Fruit fly (Drosophila melanogaster) whole organism, prepupa: Measurements from ENCODE around the gene CG43255.
A peak's percentile ranks its signal among the peaks of the same experiment; 100 is the strongest.

ENCODE experiments used
- Blimp-1 ChIP-seq: fragments of 200-800 bp; sonication (Bioruptor generic); optimal IDR thresholded peaks from 3 replicates; lab custom pipeline; 2017; ENCODE audit warnings: missing biosample characterization, missing genetic modification characterization, mild to moderate bottlenecking, moderate library complexity, missing genetic modification reagents
- CG10669 ChIP-seq: fragments of 200-800 bp; sonication (Bioruptor generic); optimal IDR thresholded peaks from 3 replicates; lab custom pipeline; 2018; ENCODE audit warnings: missing biosample characterization, mild to moderate bottlenecking, missing genetic modification characterization, moderate library complexity
- CG11294 ChIP-seq: fragments of 200-800 bp; sonication (Bioruptor generic); IDR thresholded peaks from 2 replicates; pipeline ENCODE4 v1.3.6; 2022; ENCODE audit warnings: missing biosample characterization, missing genetic modification characterization
- CG1621 ChIP-seq: fragments of 200-800 bp; sonication (Bioruptor generic); optimal IDR thresholded peaks from 3 replicates; lab custom pipeline; 2018; ENCODE audit warnings: missing biosample characterization, mild to moderate bottlenecking, missing genetic modification characterization
- CG16779 ChIP-seq: fragments of 200-800 bp; sonication (Bioruptor generic); optimal IDR thresholded peaks from 3 replicates; lab custom pipeline; 2017; ENCODE audit warnings: missing biosample characterization, mild to moderate bottlenecking, missing genetic modification characterization
- CG31627 ChIP-seq: fragments of 200-800 bp; sonication (Bioruptor generic); optimal IDR thresholded peaks from 3 replicates; lab custom pipeline; 2016; ENCODE audit warnings: missing biosample characterization, missing genetic modification characterization
- CG32006 ChIP-seq: fragments of 200-800 bp; sonication (Bioruptor generic); optimal IDR thresholded peaks from 3 replicates; lab custom pipeline; 2017; ENCODE audit warnings: missing biosample characterization, mild to moderate bottlenecking, missing genetic modification characterization
- CG34406 ChIP-seq: fragments of 200-800 bp; sonication (Bioruptor generic); optimal IDR thresholded peaks from 3 replicates; lab custom pipeline; 2016; ENCODE audit warnings: missing biosample characterization, missing genetic modification characterization
- CG3919 ChIP-seq: fragments of 200-800 bp; sonication (Bioruptor generic); optimal IDR thresholded peaks from 3 replicates; lab custom pipeline; 2016; ENCODE audit warnings: missing biosample characterization, missing genetic modification characterization
- CG4318 ChIP-seq: fragments of 200-800 bp; sonication (Bioruptor generic); optimal IDR thresholded peaks from 3 replicates; lab custom pipeline; 2017; ENCODE audit warnings: missing biosample characterization, mild to moderate bottlenecking, missing genetic modification characterization
- CG6276 ChIP-seq: fragments of 200-800 bp; sonication (Bioruptor generic); optimal IDR thresholded peaks from 2 replicates; lab custom pipeline; 2017; ENCODE audit warnings: missing biosample characterization, mild to moderate bottlenecking, missing genetic modification characterization
- CG6792 ChIP-seq: fragments of 200-800 bp; sonication (Bioruptor generic); optimal IDR thresholded peaks from 3 replicates; lab custom pipeline; 2016; ENCODE audit warnings: missing biosample characterization, missing genetic modification characterization
- CG6808 ChIP-seq: fragments of 200-800 bp; sonication (Bioruptor generic); optimal IDR thresholded peaks from 3 replicates; lab custom pipeline; 2017; ENCODE audit warnings: missing biosample characterization, missing genetic modification characterization, mild to moderate bottlenecking, moderate library complexity, missing genetic modification reagents
- CG7368 ChIP-seq: fragments of 200-800 bp; sonication (Bioruptor generic); optimal IDR thresholded peaks from 3 replicates; lab custom pipeline; 2016; ENCODE audit warnings: missing biosample characterization, missing genetic modification characterization
- CG8119 ChIP-seq: fragments of 200-800 bp; sonication (Bioruptor generic); IDR thresholded peaks from 3 replicates; pipeline ENCODE4 v1.3.6; 2022; ENCODE audit warnings: missing biosample characterization, missing genetic modification characterization
- CG8319 ChIP-seq: fragments of 200-800 bp; sonication (Bioruptor generic); optimal IDR thresholded peaks from 3 replicates; lab custom pipeline; 2016; ENCODE audit warnings: missing biosample characterization, missing genetic modification characterization
- CG8632 ChIP-seq: fragments of 200-800 bp; sonication (Bioruptor generic); optimal IDR thresholded peaks from 3 replicates; lab custom pipeline; 2016; ENCODE audit warnings: missing biosample characterization, missing genetic modification characterization
- CG9139 ChIP-seq: fragments of 200-800 bp; sonication (Bioruptor generic); optimal IDR thresholded peaks from 3 replicates; lab custom pipeline; 2017; ENCODE audit warnings: missing biosample characterization, mild to moderate bottlenecking, missing genetic modification characterization
- Eip93F ChIP-seq: fragments of 200-800 bp; sonication (Bioruptor generic); optimal IDR thresholded peaks from 2 replicates; lab custom pipeline; 2016; ENCODE audit warnings: missing biosample characterization, mild to moderate bottlenecking, missing genetic modification characterization
- Ets96B ChIP-seq: fragments of 200-800 bp; optimal IDR thresholded peaks from 2 replicates; lab custom pipeline; 2019; ENCODE audit warnings: missing biosample characterization, mild to moderate bottlenecking, missing genetic modification characterization, moderate library complexity
- Gug ChIP-seq: fragments of 200-800 bp; sonication (Bioruptor generic); IDR thresholded peaks from 2 replicates; pipeline ENCODE4 v1.3.6; 2022; ENCODE audit warnings: missing biosample characterization, missing genetic modification characterization
- Hr38 ChIP-seq: sonication (Bioruptor generic); optimal IDR thresholded peaks from 2 replicates; lab custom pipeline; 2016; ENCODE audit warnings: missing biosample characterization, missing genetic modification characterization
- Hr39 ChIP-seq: fragments of 200-800 bp; sonication (Bioruptor generic); optimal IDR thresholded peaks from 2 replicates; lab custom pipeline; 2016; ENCODE audit warnings: missing biosample characterization, missing genetic modification characterization
- Hr4 ChIP-seq: fragments of 200-800 bp; sonication (Bioruptor generic); optimal IDR thresholded peaks from 3 replicates; lab custom pipeline; 2016; ENCODE audit warnings: missing biosample characterization, missing genetic modification characterization
- Lpt ChIP-seq: fragments of 200-800 bp; sonication (Bioruptor generic); optimal IDR thresholded peaks from 3 replicates; lab custom pipeline; 2016; ENCODE audit warnings: missing biosample characterization, missing genetic modification characterization
- Met ChIP-seq: fragments of 200-800 bp; sonication (Bioruptor generic); optimal IDR thresholded peaks from 3 replicates; lab custom pipeline; 2016; ENCODE audit warnings: missing biosample characterization, missing genetic modification characterization
- Smox ChIP-seq: fragments of 200-800 bp; sonication (Bioruptor generic); optimal IDR thresholded peaks from 3 replicates; lab custom pipeline; 2016; ENCODE audit warnings: missing biosample characterization, missing genetic modification characterization
- Sox102F ChIP-seq: fragments of 200-800 bp; sonication (Bioruptor generic); optimal IDR thresholded peaks from 2 replicates; lab custom pipeline; 2016; ENCODE audit warnings: missing biosample characterization, mild to moderate bottlenecking, missing genetic modification characterization
- Sox14 ChIP-seq: fragments of 200-800 bp; sonication (Bioruptor generic); optimal IDR thresholded peaks from 3 replicates; lab custom pipeline; 2016; ENCODE audit warnings: missing biosample characterization, missing genetic modification characterization
- Sox15 ChIP-seq: fragments of 200-800 bp; sonication (Bioruptor generic); optimal IDR thresholded peaks from 3 replicates; lab custom pipeline; 2016; ENCODE audit warnings: missing biosample characterization, missing genetic modification characterization
- achi ChIP-seq: fragments of 200-800 bp; sonication (Bioruptor generic); optimal IDR thresholded peaks from 3 replicates; lab custom pipeline; 2016; ENCODE audit warnings: missing biosample characterization, missing genetic modification characterization
- acj6 ChIP-seq: fragments of 200-800 bp; sonication (Bioruptor generic); optimal IDR thresholded peaks from 3 replicates; lab custom pipeline; 2016; ENCODE audit warnings: missing biosample characterization, missing genetic modification characterization
- cyc ChIP-seq: fragments of 200-800 bp; sonication (Bioruptor generic); optimal IDR thresholded peaks from 3 replicates; lab custom pipeline; 2016; ENCODE audit warnings: missing biosample characterization, missing genetic modification characterization
- dsx ChIP-seq: fragments of 200-800 bp; optimal IDR thresholded peaks from 3 replicates; lab custom pipeline; 2019; ENCODE audit warnings: missing biosample characterization, mild to moderate bottlenecking, missing genetic modification characterization, moderate library complexity; ENCODE audit not compliant: poor library complexity, severe bottlenecking
- eg ChIP-seq: fragments of 200-800 bp; sonication (Bioruptor generic); IDR thresholded peaks from 3 replicates; pipeline ENCODE4 v1.3.6; 2022; ENCODE audit warnings: missing biosample characterization, missing genetic modification characterization
- esn ChIP-seq: fragments of 200-800 bp; sonication (Bioruptor generic); optimal IDR thresholded peaks from 2 replicates; lab custom pipeline; 2016; ENCODE audit warnings: missing biosample characterization, mild to moderate bottlenecking, missing genetic modification characterization, moderate library complexity
- fd59A ChIP-seq: fragments of 200-800 bp; sonication (Bioruptor generic); optimal IDR thresholded peaks from 2 replicates; lab custom pipeline; 2017; ENCODE audit warnings: missing biosample characterization, mild to moderate bottlenecking, missing genetic modification characterization, missing genetic modification reagents
- fd85E ChIP-seq: fragments of 200-800 bp; sonication (Bioruptor generic); optimal IDR thresholded peaks from 3 replicates; lab custom pipeline; 2016; ENCODE audit warnings: missing biosample characterization, missing genetic modification characterization
- fkh ChIP-seq: fragments of 200-800 bp; sonication (Bioruptor generic); optimal IDR thresholded peaks from 3 replicates; lab custom pipeline; 2017; ENCODE audit warnings: missing biosample characterization, mild to moderate bottlenecking, missing genetic modification characterization, moderate library complexity
- lz ChIP-seq: fragments of 200-800 bp; sonication (Bioruptor generic); optimal IDR thresholded peaks from 3 replicates; lab custom pipeline; 2016; ENCODE audit warnings: missing biosample characterization, missing genetic modification characterization
- pdm3 ChIP-seq: fragments of 200-800 bp; sonication (Bioruptor generic); optimal IDR thresholded peaks from 3 replicates; lab custom pipeline; 2016; ENCODE audit warnings: missing biosample characterization, missing genetic modification characterization
- salr ChIP-seq, 2 experiments: fragments of 200-800 bp; sonication (Bioruptor generic); optimal IDR thresholded peaks; 3 replicates each; lab custom pipeline; 2016 to 2018; ENCODE audit warnings: missing biosample characterization in 2 of 2, missing genetic modification characterization in 2 of 2, mild to moderate bottlenecking in 1 of 2
- ss ChIP-seq, 2 experiments: fragments of 200-800 bp; sonication (Bioruptor generic); optimal IDR thresholded peaks; 2 replicates in 1 of 2; 3 replicates in 1 of 2; lab custom pipeline; 2017 to 2018; ENCODE audit warnings: mild to moderate bottlenecking in 2 of 2, missing biosample characterization in 2 of 2, missing genetic modification characterization in 2 of 2, moderate library complexity in 1 of 2
- svp ChIP-seq: fragments of 200-800 bp; sonication (Bioruptor generic); peaks from one replicate; lab custom pipeline; 2016; ENCODE audit warnings: missing biosample characterization, missing genetic modification characterization
- topi ChIP-seq: fragments of 200-800 bp; sonication (Bioruptor generic); optimal IDR thresholded peaks from 3 replicates; lab custom pipeline; 2016; ENCODE audit warnings: missing biosample characterization, missing genetic modification characterization
- vri ChIP-seq: fragments of 200-800 bp; sonication (Bioruptor generic); optimal IDR thresholded peaks from 3 replicates; lab custom pipeline; 2016; ENCODE audit warnings: missing biosample characterization, mild to moderate bottlenecking, missing genetic modification characterization

CG43255 gene

dm6 chrX:8896080-8896479 is 27.7 kb upstream of the CG43255 start (continued):
- peak; percentile 94 for TF ChIP-seq CG6276 (GFP tag; lab: Kevin White, UChicago)
- TF ChIP-seq pdm3, result peak; percentile 91
- TF ChIP-seq esn (GFP tag; lab: Kevin White, UChicago), result peak; percentile 92
- peak; percentile 83 for TF ChIP-seq vri (GFP tag; lab: Kevin White, UChicago)
- TF ChIP-seq Hr38 (GFP tag; lab: Kevin White, UChicago), result no peak
- peak; percentile 88 for TF ChIP-seq Ets96B (tag; lab: Kevin White, UChicago)
- peak; percentile 92 for TF ChIP-seq CG6792 (GFP tag; lab: Kevin White, UChicago)
- peak; percentile 87 for TF ChIP-seq CG8319 (GFP tag; lab: Kevin White, UChicago)
- TF ChIP-seq svp (GFP tag; lab: Kevin White, UChicago), result peak; percentile 95
- peak; percentile 78 for TF ChIP-seq Blimp-1
- peak; percentile 90 for TF ChIP-seq Sox14 (GFP tag; lab: Kevin White, UChicago)
- TF ChIP-seq Lpt (GFP tag; lab: Kevin White, UChicago), result peak; percentile 95
- TF ChIP-seq Sox102F (GFP tag; lab: Kevin White, UChicago), result peak; percentile 88
- peak; percentile 96 for TF ChIP-seq CG8119 (GFP tag; lab: Robert Waterston, UW)
- TF ChIP-seq Smox (GFP tag; lab: Kevin White, UChicago), result peak; percentile 88
- TF ChIP-seq CG7368 (GFP tag; lab: Kevin White, UChicago), result peak; percentile 88
- peak; percentile 87 for TF ChIP-seq CG31627 (GFP tag; lab: Kevin White, UChicago)
- TF ChIP-seq, all 60 proteins: peak for 59

- TF ChIP-seq CG1621 (tag; lab: Kevin White, UChicago) (no peak), achi (GFP tag; lab: Kevin White, UChicago) (peak; percentile 10), acj6 (GFP tag; lab: Kevin White, UChicago) (peak; percentile 11), CG16779 (tag; lab: Kevin White, UChicago) (no peak), CG6276 (GFP tag; lab: Kevin White, UChicago) (no peak), Hr39 (GFP tag; lab: Kevin White, UChicago) (no peak), CG9139 (GFP tag; lab: Kevin White, UChicago) (no peak), Lpt (GFP tag; lab: Kevin White, UChicago) (no peak), Eip93F (GFP tag; lab: Kevin White, UChicago) (no peak), vri (GFP tag; lab: Kevin White, UChicago) (peak; percentile 1), Smox (GFP tag; lab: Kevin White, UChicago) (no peak), svp (GFP tag; lab: Kevin White, UChicago) (no peak), CG8119 (GFP tag; lab: Robert Waterston, UW) (peak; percentile 45; the same call in 1 of the 3 replicates), Hr4 (GFP tag; lab: Kevin White, UChicago) (no peak), CG3919 (no peak), Hr38 (GFP tag; lab: Kevin White, UChicago) (no peak), eg (GFP tag; lab: Robert Waterston, UW) (0 out of 3 replicates have a peak, but pooled peaks have one; percentile 19), CG6808 (GFP tag; lab: Kevin White, UChicago) (no peak), fkh (GFP tag; lab: Kevin White, UChicago) (peak; percentile 65), ss (GFP tag; optimal IDR thresholded peaks at IDR 0.05; lab: Kevin White, UChicago) (no peak), CG6792 (GFP tag; lab: Kevin White, UChicago) (no peak), dsx (GFP tag; lab: Kevin White, UChicago) (peak; percentile 16), Sox15 (GFP tag; lab: Kevin White, UChicago) (no peak), salr (GFP tag; optimal IDR thresholded peaks at IDR 0.05; lab: Kevin White, UChicago) (no peak), Met (no peak), Sox102F (GFP tag; lab: Kevin White, UChicago) (no peak), Gug (GFP tag; lab: Robert Waterston, UW) (no peak), CG8319 (GFP tag; lab: Kevin White, UChicago) (no peak), lz (GFP tag; lab: Kevin White, UChicago) (no peak), CG34406 (no peak), CG4318 (GFP tag; lab: Kevin White, UChicago) (no peak), Blimp-1 (no peak), topi (GFP tag; lab: Kevin White, UChicago) (no peak), CG32006 (GFP tag; lab: Kevin White, UChicago) (peak; percentile 48), cyc (GFP tag; lab: Kevin White, UChicago) (no peak), fd85E (no peak), CG10669 (GFP tag; lab: Kevin White, UChicago) (no peak), fd59A (GFP tag; lab: Kevin White, UChicago) (no peak), CG11294 (GFP tag; lab: Robert Waterston, UW) (no peak), CG8632 (GFP tag; lab: Kevin White, UChicago) (no peak)
These were observed 26.6 kb upstream of the CG43255 start for dm6 chrX:8896845-8897775.
